Worm (Caenorhabditis elegans) whole organism, late embryonic: ENCODE data around the gene C17F4.12.

Experiments
- ama-1 ChIP-seq: fragments of 150-350 bp; optimal IDR thresholded peaks from 2 replicates; lab custom pipeline; 2014
- ceh-2 ChIP-seq: sonication (generic microtip); optimal IDR thresholded peaks from 2 replicates; lab custom pipeline; 2016; ENCODE audit warnings: missing genotype, missing genetic modification characterization, missing compliant biosample characterization
- ceh-30 ChIP-seq: fragments of 150-350 bp; optimal IDR thresholded peaks from 2 replicates; lab custom pipeline; 2014; ENCODE audit warnings: missing biosample characterization, missing genetic modification characterization
- ceh-6 ChIP-seq: fragments of 200-800 bp; sonication (Bioruptor generic); optimal IDR thresholded peaks from 2 replicates; lab custom pipeline; 2018; ENCODE audit warnings: mild to moderate bottlenecking, missing genetic modification characterization, missing compliant biosample characterization
- ets-4 ChIP-seq: sonication (generic microtip); optimal IDR thresholded peaks from 2 replicates; lab custom pipeline; 2016; ENCODE audit warnings: missing genetic modification characterization, missing compliant biosample characterization
- fax-1 ChIP-seq: sonication (generic microtip); optimal IDR thresholded peaks from 2 replicates; lab custom pipeline; 2016; ENCODE audit warnings: missing genotype, missing genetic modification characterization, missing compliant biosample characterization
- hlh-15 ChIP-seq: sonication (generic microtip); optimal IDR thresholded peaks from 2 replicates; lab custom pipeline; 2016; ENCODE audit warnings: missing genetic modification characterization, missing compliant biosample characterization
- hlh-30 ChIP-seq: sonication (generic microtip); optimal IDR thresholded peaks from 2 replicates; lab custom pipeline; 2017; ENCODE audit warnings: antibody characterized with exemption, missing genetic modification characterization, missing compliant biosample characterization; ENCODE audit not compliant: insufficient read depth
- nhr-11 ChIP-seq: fragments of 150-350 bp; optimal IDR thresholded peaks from 2 replicates; lab custom pipeline; 2014; ENCODE audit warnings: missing biosample characterization, missing genetic modification characterization
- sox-4 ChIP-seq: sonication (generic microtip); optimal IDR thresholded peaks from 2 replicates; lab custom pipeline; 2017; ENCODE audit warnings: mild to moderate bottlenecking, missing genetic modification characterization, inconsistent platforms, missing compliant biosample characterization
- tbx-2 ChIP-seq: sonication (generic microtip); optimal IDR thresholded peaks from 2 replicates; lab custom pipeline; 2016; ENCODE audit warnings: missing genetic modification characterization, missing compliant biosample characterization
- ttx-3 ChIP-seq: sonication (generic microtip); optimal IDR thresholded peaks from 2 replicates; lab custom pipeline; 2016; ENCODE audit warnings: missing genetic modification reagents, missing genetic modification characterization, missing compliant biosample characterization
- ztf-16 ChIP-seq: sonication (generic microtip); optimal IDR thresholded peaks from 2 replicates; lab custom pipeline; 2017; ENCODE audit warnings: missing genetic modification characterization, missing compliant biosample characterization

ce11 chrII:3249406-3249805 lies 5.4 kb upstream of the C17F4.12 start, which contains the start of gene clec-124:
- TF ChIP-seq fax-1 (tag; lab: Kevin White, UChicago) (no peak), nhr-11 (tag; lab: Kevin White, UChicago) (no peak), ceh-6 (GFP tag; lab: Kevin White, UChicago) (no peak), tbx-2 (tag; lab: Kevin White, UChicago) (no peak), ztf-16 (tag; lab: Kevin White, UChicago) (no peak), ttx-3 (tag; lab: Kevin White, UChicago) (no peak), ceh-2 (no peak), hlh-15 (tag; lab: Kevin White, UChicago) (no peak), hlh-30 (tag; lab: Kevin White, UChicago) (no peak), ets-4 (tag; lab: Kevin White, UChicago) (no peak), ceh-30 (tag; lab: Kevin White, UChicago) (no peak), ama-1 (lab: Kevin White, UChicago) (no peak), sox-4 (tag; lab: Kevin White, UChicago) (no peak)
